Fruit fly (Drosophila melanogaster) whole organism, wandering third instar larva: ENCODE measurements around the gene CG42322.

Experiments used
- CrebA ChIP-seq: fragments of 200-800 bp; sonication (Bioruptor generic); optimal IDR thresholded peaks from 2 replicates; lab custom pipeline; 2016; ENCODE audit warnings: missing biosample characterization, mild to moderate bottlenecking, missing genetic modification characterization, borderline replicate concordance
- GATAd ChIP-seq: sonication (Bioruptor generic); optimal IDR thresholded peaks from 2 replicates; lab custom pipeline; 2016; ENCODE audit warnings: missing biosample characterization, missing genetic modification characterization
- Hnf4 ChIP-seq: fragments of 200-800 bp; sonication (Bioruptor generic); optimal IDR thresholded peaks from 2 replicates; lab custom pipeline; 2016; ENCODE audit warnings: missing biosample characterization, mild to moderate bottlenecking, missing genetic modification characterization
- Jra ChIP-seq: sonication (Bioruptor generic); optimal IDR thresholded peaks from 2 replicates; lab custom pipeline; 2016; ENCODE audit warnings: missing biosample characterization, missing genetic modification characterization
- brk ChIP-seq: fragments of 200-800 bp; sonication (Bioruptor generic); optimal IDR thresholded peaks from 2 replicates; lab custom pipeline; 2016; ENCODE audit warnings: missing biosample characterization, mild to moderate bottlenecking, missing genetic modification characterization
- ey ChIP-seq: fragments of 200-800 bp; sonication (Bioruptor generic); optimal IDR thresholded peaks from 2 replicates; lab custom pipeline; 2016; ENCODE audit warnings: missing biosample characterization, missing genetic modification characterization
- h ChIP-seq: fragments of 200-800 bp; sonication (Bioruptor generic); optimal IDR thresholded peaks from 3 replicates; lab custom pipeline; 2016; ENCODE audit warnings: missing biosample characterization, mild to moderate bottlenecking, missing genetic modification characterization
- psq ChIP-seq: fragments of 200-800 bp; sonication (Bioruptor generic); optimal IDR thresholded peaks from 3 replicates; lab custom pipeline; 2017; ENCODE audit warnings: missing biosample characterization, mild to moderate bottlenecking, missing genetic modification characterization, moderate library complexity
- usp ChIP-seq: fragments of >200 bp; optimal IDR thresholded peaks from 2 replicates; lab custom pipeline; 2017; ENCODE audit warnings: missing biosample characterization, missing genetic modification characterization

dm6 chr3R:20766156-20766486 is 26.2 kb downstream of the CG42322 start:
- TF ChIP-seq ey (GFP tag; lab: Kevin White, UChicago) (no peak), Jra (GFP tag; lab: Kevin White, UChicago) (no peak), CrebA (GFP tag; lab: Kevin White, UChicago) (no peak), brk (GFP tag; lab: Kevin White, UChicago) (no peak), usp (GFP tag; lab: Kevin White, UChicago) (no peak), h (no peak), psq (GFP tag; lab: Kevin White, UChicago) (no peak), GATAd (GFP tag; lab: Kevin White, UChicago) (no peak), Hnf4 (GFP tag; lab: Kevin White, UChicago) (no peak)
